ENCODE assay signal across 3 fruit fly cellular contexts in the genomic region with DNA sequence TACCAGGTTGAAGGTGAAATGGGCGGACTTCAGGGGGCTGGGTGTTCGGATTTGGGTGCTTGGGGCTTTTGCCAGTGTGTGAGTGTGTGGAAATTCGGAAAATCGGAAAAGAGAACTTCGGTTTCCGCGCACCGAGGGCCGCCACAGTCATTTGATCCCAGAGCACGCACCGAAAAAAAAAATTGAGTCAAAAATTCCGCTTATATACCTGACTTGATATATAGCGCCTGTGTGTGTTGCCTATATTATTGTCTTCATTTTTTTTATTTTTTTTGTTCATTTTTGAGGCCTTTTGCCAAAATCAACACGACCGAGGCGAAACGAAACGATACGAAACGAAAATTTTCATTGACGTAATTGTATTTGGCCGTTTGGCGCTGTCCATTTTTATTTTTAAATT.
A peak's percentile ranks its signal among the peaks of the same experiment; 100 is the strongest.
TF ChIP-seq lines count a peak whose summit lies in the region.

No protein-coding gene starts in this region.

- TF ChIP-seq CTCF in whole organism, embryonic (GFP tag; optimal IDR thresholded peaks at IDR 0.05; lab: Kevin White, UChicago), result no peak

TF ChIP-seq in whole organism, adult, 20 proteins besides CTCF, POLR2A, EP300 and RAD21:
- peak; percentile 81 for TF ChIP-seq kay (GFP tag; lab: Kevin White, UChicago; ENCODE audit: borderline replicate concordance)
- TF ChIP-seq CG7101 (tag; optimal IDR thresholded peaks at IDR 0.05; lab: Kevin White, UChicago), result no peak
- no peak for TF ChIP-seq tj (GFP tag; optimal IDR thresholded peaks at IDR 0.05; lab: Kevin White, UChicago)

TF ChIP-seq in whole organism, embryonic, 481 proteins besides CTCF, POLR2A, EP300 and RAD21:
- TF ChIP-seq CG10543 (GFP tag; optimal IDR thresholded peaks at IDR 0.05; lab: Kevin White, UChicago) (peak; percentile 72), CG11723 (GFP tag; optimal IDR thresholded peaks at IDR 0.05; lab: Kevin White, UChicago) (no peak), CG3163 (GFP tag; optimal IDR thresholded peaks at IDR 0.05; lab: Kevin White, UChicago) (no peak), CG8359 (GFP tag; optimal IDR thresholded peaks at IDR 0.05; lab: Kevin White, UChicago; ENCODE audit: borderline replicate concordance) (no peak), lilli (GFP tag; optimal IDR thresholded peaks at IDR 0.05; lab: Kevin White, UChicago) (no peak), gcm2 (GFP tag; optimal IDR thresholded peaks at IDR 0.05; lab: Kevin White, UChicago) (no peak), Gug (GFP tag; IDR thresholded peaks at IDR 0.05; lab: Robert Waterston, UW) (no peak), Hr51 (GFP tag; optimal IDR thresholded peaks at IDR 0.05; lab: Kevin White, UChicago) (no peak), Dfd (GFP tag; optimal IDR thresholded peaks at IDR 0.05; lab: Kevin White, UChicago) (no peak), mirr (GFP tag; optimal IDR thresholded peaks at IDR 0.05; lab: Kevin White, UChicago) (no peak), dimm (GFP tag; IDR thresholded peaks at IDR 0.05; lab: Robert Waterston, UW) (no peak), inv (GFP tag; IDR thresholded peaks at IDR 0.05; lab: Robert Waterston, UW; ENCODE audit: partially characterized antibody) (no peak), CG17568 (GFP tag; optimal IDR thresholded peaks at IDR 0.05; lab: Kevin White, UChicago) (no peak), ERR (GFP tag; optimal IDR thresholded peaks at IDR 0.05; lab: Kevin White, UChicago) (no peak), CG10462 (GFP tag; optimal IDR thresholded peaks at IDR 0.05; lab: Kevin White, UChicago) (no peak), CG14050 (GFP tag; IDR thresholded peaks at IDR 0.05; lab: Robert Waterston, UW) (no peak), so (GFP tag; IDR thresholded peaks at IDR 0.05; lab: Robert Waterston, UW) (peak; percentile 76; the same call in 2 of the 3 replicates), CG15073 (GFP tag; optimal IDR thresholded peaks at IDR 0.05; lab: Kevin White, UChicago) (no peak), emc (GFP tag; optimal IDR thresholded peaks at IDR 0.05; lab: Kevin White, UChicago) (no peak), sd (tag; optimal IDR thresholded peaks at IDR 0.05; lab: Kevin White, UChicago) (peak; percentile 9), pb (GFP tag; optimal IDR thresholded peaks at IDR 0.05; lab: Kevin White, UChicago) (no peak), Ets65A (GFP tag; lab: Kevin White, UChicago) (peak; percentile 16)

TF ChIP-seq in whole organism, pupa, 21 proteins besides CTCF, POLR2A, EP300 and RAD21:
- TF ChIP-seq CG14655 (GFP tag; optimal IDR thresholded peaks at IDR 0.05; lab: Kevin White, UChicago) (no peak), CG17806 (tag; optimal IDR thresholded peaks at IDR 0.05; lab: Kevin White, UChicago) (no peak), EcR (GFP tag; optimal IDR thresholded peaks at IDR 0.05; lab: Kevin White, UChicago) (no peak), CG8159 (tag; optimal IDR thresholded peaks at IDR 0.05; lab: Kevin White, UChicago) (no peak), CG8301 (tag; optimal IDR thresholded peaks at IDR 0.05; lab: Kevin White, UChicago) (no peak), fd96Ca (GFP tag; IDR thresholded peaks at IDR 0.05; lab: Robert Waterston, UW) (no peak), CG32121 (GFP tag; IDR thresholded peaks at IDR 0.05; lab: Robert Waterston, UW) (0 out of 2 replicates have a peak, but pooled peaks have one; percentile 28)
